Fruit fly (Drosophila melanogaster) whole organism, prepupa: ENCODE results near the gene CG6574.

Experiments
- CG10631 ChIP-seq: fragments of 200-800 bp; sonication (Bioruptor generic); optimal IDR thresholded peaks from 2 replicates; lab custom pipeline; 2016; ENCODE audit warnings: missing biosample characterization, missing genetic modification characterization
- CG15336 ChIP-seq: fragments of 200-800 bp; sonication (Bioruptor generic); IDR thresholded peaks from 2 replicates; pipeline ENCODE4 v1.3.6; 2022; ENCODE audit warnings: missing biosample characterization, missing genetic modification characterization
- CG1621 ChIP-seq: fragments of 200-800 bp; sonication (Bioruptor generic); optimal IDR thresholded peaks from 3 replicates; lab custom pipeline; 2018; ENCODE audit warnings: missing biosample characterization, mild to moderate bottlenecking, missing genetic modification characterization
- CG31627 ChIP-seq: fragments of 200-800 bp; sonication (Bioruptor generic); optimal IDR thresholded peaks from 3 replicates; lab custom pipeline; 2016; ENCODE audit warnings: missing biosample characterization, missing genetic modification characterization
- CG3919 ChIP-seq: fragments of 200-800 bp; sonication (Bioruptor generic); optimal IDR thresholded peaks from 3 replicates; lab custom pipeline; 2016; ENCODE audit warnings: missing biosample characterization, missing genetic modification characterization
- CG4318 ChIP-seq: fragments of 200-800 bp; sonication (Bioruptor generic); optimal IDR thresholded peaks from 3 replicates; lab custom pipeline; 2017; ENCODE audit warnings: missing biosample characterization, mild to moderate bottlenecking, missing genetic modification characterization
- CG6163 ChIP-seq: fragments of 200-800 bp; sonication (Bioruptor generic); IDR thresholded peaks from 3 replicates; pipeline ENCODE4 v1.3.6; 2022; ENCODE audit warnings: missing biosample characterization, missing genetic modification characterization
- CG6276 ChIP-seq: fragments of 200-800 bp; sonication (Bioruptor generic); optimal IDR thresholded peaks from 2 replicates; lab custom pipeline; 2017; ENCODE audit warnings: missing biosample characterization, mild to moderate bottlenecking, missing genetic modification characterization
- CG6854 ChIP-seq: fragments of 200-800 bp; sonication (Bioruptor generic); optimal IDR thresholded peaks from 2 replicates; lab custom pipeline; 2017; ENCODE audit warnings: missing biosample characterization, mild to moderate bottlenecking, missing genetic modification characterization
- CG8119 ChIP-seq: fragments of 200-800 bp; sonication (Bioruptor generic); IDR thresholded peaks from 3 replicates; pipeline ENCODE4 v1.3.6; 2022; ENCODE audit warnings: missing biosample characterization, missing genetic modification characterization
- CG8319 ChIP-seq: fragments of 200-800 bp; sonication (Bioruptor generic); optimal IDR thresholded peaks from 3 replicates; lab custom pipeline; 2016; ENCODE audit warnings: missing biosample characterization, missing genetic modification characterization
- Eip78C ChIP-seq: fragments of 200-800 bp; sonication (Bioruptor generic); peaks from one replicate; lab custom pipeline; 2016; ENCODE audit warnings: missing biosample characterization, missing genetic modification characterization
- Eip93F ChIP-seq: fragments of 200-800 bp; sonication (Bioruptor generic); optimal IDR thresholded peaks from 2 replicates; lab custom pipeline; 2016; ENCODE audit warnings: missing biosample characterization, mild to moderate bottlenecking, missing genetic modification characterization
- Ets21C ChIP-seq: fragments of 200-800 bp; sonication (Bioruptor generic); optimal IDR thresholded peaks from 3 replicates; lab custom pipeline; 2016; ENCODE audit warnings: missing biosample characterization, missing genetic modification characterization
- Ets96B ChIP-seq: fragments of 200-800 bp; optimal IDR thresholded peaks from 2 replicates; lab custom pipeline; 2019; ENCODE audit warnings: missing biosample characterization, mild to moderate bottlenecking, missing genetic modification characterization, moderate library complexity
- Gug ChIP-seq: fragments of 200-800 bp; sonication (Bioruptor generic); IDR thresholded peaks from 2 replicates; pipeline ENCODE4 v1.3.6; 2022; ENCODE audit warnings: missing biosample characterization, missing genetic modification characterization
- Hr38 ChIP-seq: sonication (Bioruptor generic); optimal IDR thresholded peaks from 2 replicates; lab custom pipeline; 2016; ENCODE audit warnings: missing biosample characterization, missing genetic modification characterization
- Hr39 ChIP-seq: fragments of 200-800 bp; sonication (Bioruptor generic); optimal IDR thresholded peaks from 2 replicates; lab custom pipeline; 2016; ENCODE audit warnings: missing biosample characterization, missing genetic modification characterization
- Hr4 ChIP-seq: fragments of 200-800 bp; sonication (Bioruptor generic); optimal IDR thresholded peaks from 3 replicates; lab custom pipeline; 2016; ENCODE audit warnings: missing biosample characterization, missing genetic modification characterization
- Met ChIP-seq: fragments of 200-800 bp; sonication (Bioruptor generic); optimal IDR thresholded peaks from 3 replicates; lab custom pipeline; 2016; ENCODE audit warnings: missing biosample characterization, missing genetic modification characterization
- Sox14 ChIP-seq: fragments of 200-800 bp; sonication (Bioruptor generic); optimal IDR thresholded peaks from 3 replicates; lab custom pipeline; 2016; ENCODE audit warnings: missing biosample characterization, missing genetic modification characterization
- Sox15 ChIP-seq: fragments of 200-800 bp; sonication (Bioruptor generic); optimal IDR thresholded peaks from 3 replicates; lab custom pipeline; 2016; ENCODE audit warnings: missing biosample characterization, missing genetic modification characterization
- acj6 ChIP-seq: fragments of 200-800 bp; sonication (Bioruptor generic); optimal IDR thresholded peaks from 3 replicates; lab custom pipeline; 2016; ENCODE audit warnings: missing biosample characterization, missing genetic modification characterization
- dac ChIP-seq: fragments of 200-800 bp; sonication (Bioruptor generic); optimal IDR thresholded peaks from 2 replicates; lab custom pipeline; 2017; ENCODE audit warnings: missing biosample characterization, mild to moderate bottlenecking, missing genetic modification characterization
- dsx ChIP-seq: fragments of 200-800 bp; optimal IDR thresholded peaks from 3 replicates; lab custom pipeline; 2019; ENCODE audit warnings: missing biosample characterization, mild to moderate bottlenecking, missing genetic modification characterization, moderate library complexity; ENCODE audit not compliant: poor library complexity, severe bottlenecking
- eg ChIP-seq: fragments of 200-800 bp; sonication (Bioruptor generic); IDR thresholded peaks from 3 replicates; pipeline ENCODE4 v1.3.6; 2022; ENCODE audit warnings: missing biosample characterization, missing genetic modification characterization
- lz ChIP-seq: fragments of 200-800 bp; sonication (Bioruptor generic); optimal IDR thresholded peaks from 3 replicates; lab custom pipeline; 2016; ENCODE audit warnings: missing biosample characterization, missing genetic modification characterization
- net ChIP-seq: fragments of 200-800 bp; sonication (Bioruptor generic); optimal IDR thresholded peaks from 3 replicates; lab custom pipeline; 2016; ENCODE audit warnings: missing biosample characterization, missing genetic modification characterization
- salr ChIP-seq, 2 experiments: fragments of 200-800 bp; sonication (Bioruptor generic); optimal IDR thresholded peaks; 3 replicates each; lab custom pipeline; 2016 to 2018; ENCODE audit warnings: missing biosample characterization in 2 of 2, missing genetic modification characterization in 2 of 2, mild to moderate bottlenecking in 1 of 2
- spab ChIP-seq: fragments of 200-800 bp; sonication (Bioruptor generic); optimal IDR thresholded peaks from 2 replicates; lab custom pipeline; 2017; ENCODE audit warnings: missing biosample characterization, mild to moderate bottlenecking, missing genetic modification characterization, missing genetic modification reagents
- ss ChIP-seq, 2 experiments: fragments of 200-800 bp; sonication (Bioruptor generic); optimal IDR thresholded peaks; 2 replicates in 1 of 2; 3 replicates in 1 of 2; lab custom pipeline; 2017 to 2018; ENCODE audit warnings: mild to moderate bottlenecking in 2 of 2, missing biosample characterization in 2 of 2, missing genetic modification characterization in 2 of 2, moderate library complexity in 1 of 2
- svp ChIP-seq: fragments of 200-800 bp; sonication (Bioruptor generic); peaks from one replicate; lab custom pipeline; 2016; ENCODE audit warnings: missing biosample characterization, missing genetic modification characterization
- vri ChIP-seq: fragments of 200-800 bp; sonication (Bioruptor generic); optimal IDR thresholded peaks from 3 replicates; lab custom pipeline; 2016; ENCODE audit warnings: missing biosample characterization, mild to moderate bottlenecking, missing genetic modification characterization

CG6574 gene

DNA sequence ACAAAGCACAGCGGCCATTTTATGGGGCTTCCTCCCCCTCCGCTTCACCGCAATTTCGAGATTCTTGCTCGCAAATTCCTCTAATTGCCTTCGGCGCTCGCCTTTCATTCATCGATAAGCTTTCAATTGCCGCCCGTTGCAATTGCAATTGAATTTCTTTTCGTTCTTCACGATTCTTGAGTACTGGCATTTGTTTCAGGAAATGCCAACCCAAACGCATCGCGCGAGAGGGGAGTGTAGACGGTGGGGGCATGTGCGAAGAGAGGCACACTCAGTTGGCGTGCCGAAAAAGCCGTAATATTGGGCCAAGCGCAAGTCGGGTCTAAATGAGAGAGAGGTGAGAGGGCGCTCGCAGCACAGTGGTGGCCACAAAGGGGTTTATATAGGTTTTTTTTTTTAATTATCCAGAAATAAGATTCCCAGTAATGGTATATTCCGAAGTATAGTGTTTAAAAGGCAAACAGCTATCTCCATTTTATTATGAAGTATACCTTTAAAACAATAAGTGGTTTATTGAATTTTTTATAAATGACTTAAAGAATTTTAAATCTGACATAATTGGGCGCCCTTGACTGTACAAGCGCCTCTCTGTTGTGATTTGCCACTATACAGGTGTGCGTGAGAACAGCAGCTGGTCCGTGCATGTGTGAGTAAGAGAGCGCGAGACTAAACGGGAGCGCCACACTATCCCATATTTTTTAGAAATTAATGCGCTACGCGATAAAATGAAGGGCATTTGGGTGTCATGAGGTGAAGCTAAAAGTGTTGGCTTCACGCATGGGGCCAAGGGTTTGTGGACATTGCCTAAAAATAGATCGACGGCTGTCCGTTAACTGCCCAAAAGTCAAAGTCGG is 23.9 kb upstream of the CG6574 start (continued):
- TF ChIP-seq Hr38 (GFP tag; lab: Kevin White, UChicago), result no peak
- TF ChIP-seq Ets96B (tag; lab: Kevin White, UChicago), result peak; percentile 81
- peak; percentile 62 for TF ChIP-seq dsx (GFP tag; lab: Kevin White, UChicago)
- peak; percentile 81 for TF ChIP-seq CG4318 (GFP tag; lab: Kevin White, UChicago)
- TF ChIP-seq CG3919 (GFP tag; lab: Kevin White, UChicago), result peak; percentile 94
- peak; percentile 92 for TF ChIP-seq CG6163 (GFP tag; lab: Robert Waterston, UW)
- peak; percentile 98 for TF ChIP-seq Eip78C (GFP tag; lab: Kevin White, UChicago)
- TF ChIP-seq Met (GFP tag; lab: Kevin White, UChicago), result peak; percentile 95
- peak; percentile 94 for TF ChIP-seq CG31627 (GFP tag; lab: Kevin White, UChicago)
- TF ChIP-seq CG6276, result peak; percentile 90
- TF ChIP-seq svp, result peak; percentile 98
- TF ChIP-seq Hr39 (GFP tag; lab: Kevin White, UChicago), result peak; percentile 91
- peak; percentile 82 for TF ChIP-seq dac
- peak; percentile 89 for TF ChIP-seq vri (GFP tag; lab: Kevin White, UChicago)
- peak; percentile 67 for TF ChIP-seq Eip93F
- TF ChIP-seq eg, result peak; percentile 86
- TF ChIP-seq spab (GFP tag; lab: Kevin White, UChicago), result peak; percentile 86
- peak; percentile 87 for TF ChIP-seq CG10631 (GFP tag; lab: Kevin White, UChicago)
- peak; percentile 89 for TF ChIP-seq acj6
- TF ChIP-seq Sox15 (GFP tag; lab: Kevin White, UChicago), result peak; percentile 84
- TF ChIP-seq salr (GFP tag; optimal IDR thresholded peaks at IDR 0.05; lab: Kevin White, UChicago), result peak; percentile 45 to 79

- peak; percentile 3 for TF ChIP-seq CG1621 (tag; lab: Kevin White, UChicago)
- peak; percentile 64 for TF ChIP-seq Eip78C (GFP tag; lab: Kevin White, UChicago)
- TF ChIP-seq acj6, result no peak
- 0 out of 3 replicates have a peak, but pooled peaks have one; percentile 14 for TF ChIP-seq CG6163 (GFP tag; lab: Robert Waterston, UW)
- TF ChIP-seq CG6854 (GFP tag; lab: Kevin White, UChicago), result peak; percentile 52
- TF ChIP-seq svp, result peak; percentile 62
- peak; percentile 60 for TF ChIP-seq vri (GFP tag; lab: Kevin White, UChicago)
- TF ChIP-seq Ets21C (GFP tag; lab: Kevin White, UChicago), result no peak
- TF ChIP-seq ss (GFP tag; optimal IDR thresholded peaks at IDR 0.05; lab: Kevin White, UChicago), result peak; percentile 13 to 36
- TF ChIP-seq CG6276, result peak; percentile 29
Measured at dm6 chr3R:10885422-10886081, 22.8 kb upstream of the CG6574 start, which contains the start of gene Leash. Gene Leash, plus strand, starts transcription at chr3R:10885540.

DNA sequence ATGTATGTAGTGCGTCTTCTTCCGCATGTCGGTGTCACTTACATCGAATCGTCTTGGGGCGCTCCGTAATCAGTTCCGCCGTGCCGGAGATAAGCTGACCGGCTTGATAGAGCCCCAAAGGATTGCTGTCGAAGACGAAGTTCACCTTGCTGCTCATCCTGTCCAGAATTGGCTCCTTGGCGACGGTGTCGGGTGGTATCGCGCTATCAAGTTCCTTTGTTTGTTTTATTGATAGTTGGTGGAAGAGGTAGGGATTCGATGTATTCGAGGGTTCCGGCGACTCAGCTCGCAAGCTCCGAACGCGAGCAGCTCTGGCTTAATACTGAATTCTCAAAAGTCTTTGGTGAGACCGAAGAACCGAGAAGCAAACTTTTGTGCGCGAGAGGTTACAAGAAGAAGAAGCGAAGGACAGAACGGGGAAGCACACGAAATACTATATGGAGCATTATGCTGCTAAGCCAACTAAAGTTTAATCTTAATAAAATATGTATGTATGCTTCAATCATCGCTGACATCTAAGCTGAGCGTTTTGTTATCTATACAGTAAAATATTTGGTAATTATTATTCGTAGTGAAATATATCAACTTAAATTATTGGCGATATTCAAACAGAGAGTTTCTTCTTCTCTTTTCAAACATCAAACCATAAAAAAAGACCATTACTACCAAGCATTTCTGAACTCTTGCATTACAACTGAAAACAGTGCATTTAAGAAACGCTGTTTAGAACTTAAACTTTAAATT is 22.1 kb upstream of the CG6574 start, which contains the start of gene CG14696:
Gene CG14696 (minus strand): TSS at position 324 of the 744 bp plus-strand sequence.
- TF ChIP-seq Sox14 (GFP tag; lab: Kevin White, UChicago) (peak; percentile 8), Eip78C (GFP tag; lab: Kevin White, UChicago) (peak; percentile 1), svp (no peak)

dm6 chr3R:10884031-10884677 is 21.4 kb upstream of the CG6574 start:
- TF ChIP-seq dsx (GFP tag; lab: Kevin White, UChicago) (no peak), CG8319 (GFP tag; lab: Kevin White, UChicago) (no peak), CG1621 (tag; lab: Kevin White, UChicago) (no peak), lz (GFP tag; lab: Kevin White, UChicago) (no peak), Hr38 (GFP tag; lab: Kevin White, UChicago) (no peak), Gug (GFP tag; lab: Robert Waterston, UW) (0 out of 2 replicates have a peak, but pooled peaks have one; percentile 24), CG15336 (GFP tag; lab: Robert Waterston, UW) (peak; percentile 38; the same call in 1 of the 2 replicates), CG6276 (peak; percentile 22), Hr4 (GFP tag; lab: Kevin White, UChicago) (peak; percentile 15), eg (peak; percentile 79), Eip93F (no peak), CG8119 (GFP tag; lab: Robert Waterston, UW) (peak; percentile 39; the same call in 2 of the 3 replicates), Sox15 (GFP tag; lab: Kevin White, UChicago) (no peak), Eip78C (GFP tag; lab: Kevin White, UChicago) (peak; percentile 64), svp (peak; percentile 39), CG6163 (GFP tag; lab: Robert Waterston, UW) (peak; percentile 44; the same call in 1 of the 3 replicates), net (GFP tag; lab: Kevin White, UChicago) (no peak), CG31627 (GFP tag; lab: Kevin White, UChicago) (no peak)
- TF ChIP-seq, all 60 proteins: peak for 9
